Worm (Caenorhabditis elegans): ENCODE results near the gene coh-4.
"Not testable (repeated sequence)": the region's sequence is repeated elsewhere in the genome, so short reads cannot be mapped to it uniquely, and the experiment has no call there.

coh-4 gene

ce11 chrV:4175624-4176023, at the start of gene coh-4, which contains the start of gene pid-5:
coh-4 (minus strand) TSS chrV:4175640.
pid-5 (plus strand) TSS chrV:4175882.
- TF ChIP-seq cog-1 (tag; optimal IDR thresholded peaks at IDR 0.05) (no peak), ztf-23 (GFP tag; IDR thresholded peaks at IDR 0.05) (no peak), med-1 (GFP tag; optimal IDR thresholded peaks at IDR 0.05; ENCODE audit: insufficient read depth) (no peak), ref-1 (GFP tag; conservative IDR thresholded peaks at IDR 0.05) (no peak)

DNA sequence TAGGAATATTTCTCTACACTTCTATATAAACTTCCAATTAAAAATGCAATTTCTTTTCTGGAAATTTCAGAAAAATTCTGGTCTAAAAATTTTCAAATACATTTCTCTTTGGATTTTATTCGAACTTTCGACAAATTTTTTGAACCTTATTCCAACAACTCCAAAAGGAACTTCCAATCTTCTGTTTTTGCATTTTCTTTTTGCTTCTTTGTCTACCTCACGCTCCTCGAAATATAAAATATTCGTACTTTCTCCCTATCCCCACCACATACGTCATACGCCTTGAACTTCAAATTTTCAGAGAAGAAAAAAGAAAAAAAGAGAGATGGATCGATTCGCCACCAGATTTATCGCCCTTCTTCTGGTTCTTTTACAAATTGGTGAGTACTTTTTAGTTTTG, 43.9 kb upstream of the coh-4 start, which contains the start of gene nlp-9:
Gene nlp-9 (plus strand): TSS at position 301 of the 400 bp plus-strand sequence.
- no peak for TF ChIP-seq cog-1 (tag; optimal IDR thresholded peaks at IDR 0.05)

- TF ChIP-seq ztf-23 (GFP tag; IDR thresholded peaks at IDR 0.05) (no peak), ztf-29 (GFP tag; IDR thresholded peaks at IDR 0.05) (no peak), cog-1 (tag; optimal IDR thresholded peaks at IDR 0.05) (no peak), flt-1 (GFP tag; IDR thresholded peaks at IDR 0.05) (no peak), tab-1 (GFP tag; IDR thresholded peaks at IDR 0.05) (no peak), ref-1 (GFP tag; conservative IDR thresholded peaks at IDR 0.05) (no peak), klf-2 (GFP tag; conservative IDR thresholded peaks at IDR 0.05) (no peak), med-1 (GFP tag; optimal IDR thresholded peaks at IDR 0.05; ENCODE audit: insufficient read depth) (no peak), T22C8.4 (GFP tag; IDR thresholded peaks at IDR 0.05) (no peak)
These were observed 42.8 kb upstream of the coh-4 start for ce11 chrV:4218268-4218667.

DNA sequence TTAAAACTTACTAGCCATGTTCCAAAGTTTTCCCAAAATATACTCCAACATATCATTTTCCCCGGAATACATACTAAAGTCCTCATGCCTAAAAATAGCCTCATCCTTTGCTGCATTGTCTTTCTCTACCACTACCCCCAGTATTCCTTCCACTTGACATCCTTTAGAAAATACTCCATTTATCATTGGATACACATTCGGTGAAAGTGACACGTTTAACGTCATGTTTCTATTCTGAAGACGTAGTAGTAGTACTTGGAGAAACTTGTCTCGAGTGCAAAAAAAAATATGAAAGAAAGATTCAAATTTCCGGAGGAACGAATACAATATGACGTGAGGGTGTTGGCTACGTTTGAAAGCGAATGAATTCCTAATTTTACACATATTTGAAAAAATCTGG, 41.5 kb upstream of the coh-4 start:
- no peak for TF ChIP-seq med-1 (GFP tag; optimal IDR thresholded peaks at IDR 0.05; ENCODE audit: insufficient read depth)
- TF ChIP-seq tab-1 (GFP tag; IDR thresholded peaks at IDR 0.05) = no peak
- no peak for TF ChIP-seq flt-1 (GFP tag; IDR thresholded peaks at IDR 0.05)
- no peak for TF ChIP-seq ztf-29 (GFP tag; IDR thresholded peaks at IDR 0.05)
- TF ChIP-seq T22C8.4 (GFP tag; IDR thresholded peaks at IDR 0.05) = no peak
- no peak for TF ChIP-seq ref-1 (GFP tag; conservative IDR thresholded peaks at IDR 0.05)
- TF ChIP-seq ztf-23 (GFP tag; IDR thresholded peaks at IDR 0.05) = no peak
- no peak for TF ChIP-seq klf-2 (GFP tag; conservative IDR thresholded peaks at IDR 0.05)
- TF ChIP-seq cog-1 (tag; optimal IDR thresholded peaks at IDR 0.05) = no peak

DNA sequence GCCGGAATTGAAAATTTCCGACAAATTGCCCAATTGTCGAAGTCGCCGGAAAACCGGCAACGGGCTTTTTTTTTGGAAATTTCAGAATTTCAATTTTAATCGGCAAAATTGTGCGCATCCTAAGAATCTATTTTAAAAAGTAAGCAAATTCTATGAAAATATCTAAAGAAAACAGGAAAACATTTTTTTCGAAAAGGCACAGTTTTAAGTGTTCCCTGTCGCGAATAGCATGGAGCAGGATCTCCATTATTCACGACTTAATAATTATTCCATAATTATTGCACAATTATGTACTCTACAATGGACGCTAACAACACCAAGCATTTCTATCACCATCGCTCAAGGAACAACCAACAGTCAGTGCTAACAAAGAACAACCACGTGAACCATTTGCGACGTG, 40.4 kb upstream of the coh-4 start, which contains the start of gene H43I07.4:
Gene H43I07.4 (plus strand): TSS at position 301 of the 400 bp plus-strand sequence.
- not testable (repeated sequence) for TF ChIP-seq T22C8.4, flt-1, ztf-23 (GFP tag; IDR thresholded peaks at IDR 0.05)

DNA sequence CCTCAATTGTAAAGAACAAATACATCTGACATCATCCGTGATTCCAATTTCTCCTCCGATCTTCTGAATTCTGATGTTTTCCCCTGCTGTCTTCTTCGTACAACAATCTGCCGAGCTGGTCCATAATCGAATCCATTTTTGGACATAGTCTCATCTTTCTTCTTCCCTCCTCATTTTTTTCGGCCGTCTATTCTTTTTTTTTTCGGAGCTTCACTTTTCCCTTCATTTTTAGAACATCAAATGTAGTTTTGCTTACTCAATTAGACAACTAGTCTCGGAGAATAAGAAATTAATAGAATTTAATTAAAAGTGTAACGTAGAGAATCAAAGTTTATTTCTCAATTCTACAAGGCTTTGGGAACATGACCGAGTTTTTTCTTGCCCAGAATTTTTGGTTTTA, 36.1 kb upstream of the coh-4 start:
- TF ChIP-seq cog-1 (tag; optimal IDR thresholded peaks at IDR 0.05) = no peak
- no peak for TF ChIP-seq T22C8.4 (GFP tag; IDR thresholded peaks at IDR 0.05)
- no peak for TF ChIP-seq ztf-23 (GFP tag; IDR thresholded peaks at IDR 0.05)
- no peak for TF ChIP-seq ztf-29 (GFP tag; IDR thresholded peaks at IDR 0.05)
- TF ChIP-seq med-1 (GFP tag; optimal IDR thresholded peaks at IDR 0.05; ENCODE audit: insufficient read depth) = no peak
- no peak for TF ChIP-seq ref-1 (GFP tag; conservative IDR thresholded peaks at IDR 0.05)
- no peak for TF ChIP-seq klf-2 (GFP tag; conservative IDR thresholded peaks at IDR 0.05)
- no peak for TF ChIP-seq flt-1 (GFP tag; IDR thresholded peaks at IDR 0.05)
- TF ChIP-seq tab-1 (GFP tag; IDR thresholded peaks at IDR 0.05) = no peak

- TF ChIP-seq T22C8.4 (GFP tag; IDR thresholded peaks at IDR 0.05) = no peak
- TF ChIP-seq tab-1 (GFP tag; IDR thresholded peaks at IDR 0.05) = no peak
- no peak for TF ChIP-seq cog-1 (tag; optimal IDR thresholded peaks at IDR 0.05)
- TF ChIP-seq med-1 (GFP tag; optimal IDR thresholded peaks at IDR 0.05; ENCODE audit: insufficient read depth) = no peak
- TF ChIP-seq flt-1 (GFP tag; IDR thresholded peaks at IDR 0.05) = no peak
These were observed 29.0 kb upstream of the coh-4 start, which contains the start of gene H43I07.1 for ce11 chrV:4204421-4204820. H43I07.1 (plus strand) TSS chrV:4204721.

ce11 chrV:4199185-4199584, 23.7 kb upstream of the coh-4 start, which contains the start of gene rpac-40:
rpac-40 (plus strand) TSS chrV:4199485.
- TF ChIP-seq med-1 (GFP tag; optimal IDR thresholded peaks at IDR 0.05; ENCODE audit: insufficient read depth) (no peak), ztf-23 (GFP tag; IDR thresholded peaks at IDR 0.05) (no peak), cog-1 (tag; optimal IDR thresholded peaks at IDR 0.05) (no peak), flt-1 (GFP tag; IDR thresholded peaks at IDR 0.05) (no peak), klf-2 (GFP tag; conservative IDR thresholded peaks at IDR 0.05) (no peak), ref-1 (GFP tag; conservative IDR thresholded peaks at IDR 0.05) (no peak), tab-1 (GFP tag; IDR thresholded peaks at IDR 0.05) (no peak), T22C8.4 (GFP tag; IDR thresholded peaks at IDR 0.05) (no peak)

ce11 chrV:4195283-4195682, 19.8 kb upstream of the coh-4 start, which contains the start of gene algn-5:
algn-5 (plus strand) TSS chrV:4195577.
- TF ChIP-seq ztf-23 (GFP tag; IDR thresholded peaks at IDR 0.05) (no peak), ztf-29 (GFP tag; IDR thresholded peaks at IDR 0.05) (no peak), T22C8.4 (GFP tag; IDR thresholded peaks at IDR 0.05) (no peak), ref-1 (GFP tag; conservative IDR thresholded peaks at IDR 0.05) (no peak), tab-1 (GFP tag; IDR thresholded peaks at IDR 0.05) (no peak), cog-1 (tag; optimal IDR thresholded peaks at IDR 0.05) (no peak), klf-2 (GFP tag; conservative IDR thresholded peaks at IDR 0.05) (no peak), flt-1 (GFP tag; IDR thresholded peaks at IDR 0.05) (no peak), med-1 (GFP tag; optimal IDR thresholded peaks at IDR 0.05; ENCODE audit: insufficient read depth) (no peak)

ce11 chrV:4194587-4195211, 19.3 kb upstream of the coh-4 start, which contains the start of gene Y45G5AM.9:
Y45G5AM.9 (minus strand) TSS chrV:4194637.
- peak; percentile 83 for TF ChIP-seq ztf-23 (GFP tag; IDR thresholded peaks at IDR 0.05)
- TF ChIP-seq tab-1 (GFP tag; IDR thresholded peaks at IDR 0.05) = peak; percentile 73
- peak; percentile 81 for TF ChIP-seq cog-1 (tag; optimal IDR thresholded peaks at IDR 0.05)
- TF ChIP-seq T22C8.4 (GFP tag; IDR thresholded peaks at IDR 0.05) = peak; percentile 94
- TF ChIP-seq med-1 (GFP tag; optimal IDR thresholded peaks at IDR 0.05; ENCODE audit: insufficient read depth) = peak; percentile 28
- peak; percentile 79 for TF ChIP-seq flt-1 (GFP tag; IDR thresholded peaks at IDR 0.05)
- 0 out of 2 replicates have a peak, but pooled peaks have one; percentile 62 for TF ChIP-seq klf-2 (GFP tag; conservative IDR thresholded peaks at IDR 0.05)
- TF ChIP-seq ztf-29 (GFP tag; IDR thresholded peaks at IDR 0.05) = 0 out of 2 replicates have a peak, but pooled peaks have one; percentile 13
- TF ChIP-seq ref-1 (GFP tag; conservative IDR thresholded peaks at IDR 0.05) = no peak

Data from whole organism, midembryonic.